Fruit fly (Drosophila melanogaster) whole organism, embryonic: ENCODE data around the gene CG13096.

ENCODE experiments used
- Ada2b ChIP-seq: fragments of 200-800 bp; sonication (Bioruptor generic); IDR thresholded peaks from 2 replicates; pipeline ENCODE4 v1.3.6; 2022; ENCODE audit warnings: missing biosample characterization, missing genetic modification characterization
- Antp ChIP-seq: fragments of 200-800 bp; sonication (Bioruptor generic); optimal IDR thresholded peaks from 3 replicates; lab custom pipeline; 2016; ENCODE audit warnings: missing biosample characterization, missing genetic modification characterization
- Asciz ChIP-seq: fragments of 200-800 bp; sonication (Bioruptor generic); optimal IDR thresholded peaks from 2 replicates; lab custom pipeline; 2017; ENCODE audit warnings: missing biosample characterization, mild to moderate bottlenecking, missing genetic modification characterization, missing genetic modification reagents
- Atf6 ChIP-seq: fragments of 200-800 bp; sonication (Bioruptor generic); IDR thresholded peaks from 2 replicates; pipeline ENCODE4 v1.3.6; 2022; ENCODE audit warnings: missing biosample characterization, missing genetic modification characterization
- CG10147 ChIP-seq: fragments of 200-800 bp; sonication (Bioruptor generic); optimal IDR thresholded peaks from 2 replicates; lab custom pipeline; 2019; ENCODE audit warnings: missing biosample characterization, mild to moderate bottlenecking, missing genetic modification characterization, moderate library complexity
- CG10321 ChIP-seq: fragments of 200-800 bp; sonication (Bioruptor generic); IDR thresholded peaks from 2 replicates; pipeline ENCODE4 v1.3.6; 2022; ENCODE audit warnings: missing biosample characterization, missing genetic modification characterization
- CG10979 ChIP-seq: fragments of 200-800 bp; sonication (Bioruptor generic); optimal IDR thresholded peaks from 2 replicates; lab custom pipeline; 2018; ENCODE audit warnings: missing biosample characterization, mild to moderate bottlenecking, missing genetic modification characterization, moderate library complexity
- CG12299 ChIP-seq: fragments of 200-800 bp; sonication (Bioruptor generic); optimal IDR thresholded peaks from 2 replicates; lab custom pipeline; 2018; ENCODE audit warnings: missing biosample characterization, mild to moderate bottlenecking, missing genetic modification characterization
- CG13123 ChIP-seq: fragments of 200-800 bp; sonication (Bioruptor generic); optimal IDR thresholded peaks from 2 replicates; lab custom pipeline; 2016; ENCODE audit warnings: missing biosample characterization, missing genetic modification characterization
- CG14050 ChIP-seq: fragments of 200-800 bp; sonication (Bioruptor generic); IDR thresholded peaks from 3 replicates; pipeline ENCODE4 v1.3.6; 2022; ENCODE audit warnings: missing biosample characterization, missing genetic modification characterization
- CG14441 ChIP-seq: fragments of 200-800 bp; sonication (Bioruptor generic); IDR thresholded peaks from 2 replicates; pipeline ENCODE4 v1.3.6; 2022; ENCODE audit warnings: missing biosample characterization, missing genetic modification characterization
- CG14710 ChIP-seq: fragments of 200-800 bp; sonication (Bioruptor generic); optimal IDR thresholded peaks from 3 replicates; lab custom pipeline; 2019; ENCODE audit warnings: missing biosample characterization, mild to moderate bottlenecking, missing genetic modification characterization, moderate library complexity
- CG15011 ChIP-seq: fragments of 200-800 bp; sonication (Bioruptor generic); optimal IDR thresholded peaks from 3 replicates; lab custom pipeline; 2018; ENCODE audit warnings: missing biosample characterization, mild to moderate bottlenecking, missing genetic modification characterization
- CG17328 ChIP-seq: fragments of 200-800 bp; sonication (Bioruptor generic); IDR thresholded peaks from 2 replicates; pipeline ENCODE4 v1.3.6; 2022; ENCODE audit warnings: missing biosample characterization, missing genetic modification characterization
- CG17359 ChIP-seq: fragments of 200-800 bp; sonication (Bioruptor generic); optimal IDR thresholded peaks from 3 replicates; lab custom pipeline; 2018; ENCODE audit warnings: missing biosample characterization, mild to moderate bottlenecking, missing genetic modification characterization, moderate library complexity
- CG17829 ChIP-seq: fragments of 200-800 bp; optimal IDR thresholded peaks from 2 replicates; lab custom pipeline; 2019; ENCODE audit warnings: missing biosample characterization, mild to moderate bottlenecking, missing genetic modification characterization, moderate library complexity
- CG17912 ChIP-seq: fragments of 200-800 bp; sonication (Bioruptor generic); optimal IDR thresholded peaks from 2 replicates; lab custom pipeline; 2018; ENCODE audit warnings: missing biosample characterization, mild to moderate bottlenecking, missing genetic modification characterization
- CG18764 ChIP-seq: fragments of 200-800 bp; sonication (Bioruptor generic); optimal IDR thresholded peaks from 3 replicates; lab custom pipeline; 2016; ENCODE audit warnings: missing biosample characterization, missing genetic modification characterization
- CG2712 ChIP-seq: fragments of 200-800 bp; optimal IDR thresholded peaks from 3 replicates; lab custom pipeline; 2019; ENCODE audit warnings: missing biosample characterization, mild to moderate bottlenecking, missing genetic modification characterization, moderate library complexity
- CG32532 ChIP-seq: fragments of 200-800 bp; sonication (Bioruptor generic); IDR thresholded peaks from 2 replicates; pipeline ENCODE4 v1.3.6; 2022; ENCODE audit warnings: missing biosample characterization, missing genetic modification characterization
- CG33557 ChIP-seq: fragments of 200-800 bp; sonication (Bioruptor generic); optimal IDR thresholded peaks from 2 replicates; lab custom pipeline; 2019; ENCODE audit warnings: missing biosample characterization, mild to moderate bottlenecking, missing genetic modification characterization, moderate library complexity
- CG6175 ChIP-seq: fragments of 200-800 bp; sonication (Bioruptor generic); IDR thresholded peaks from 3 replicates; pipeline ENCODE4 v1.3.6; 2022; ENCODE audit warnings: missing biosample characterization, missing genetic modification characterization
- CG7987 ChIP-seq: fragments of 200-800 bp; sonication (Bioruptor generic); optimal IDR thresholded peaks from 2 replicates; lab custom pipeline; 2018; ENCODE audit warnings: missing biosample characterization, mild to moderate bottlenecking, missing genetic modification characterization, moderate library complexity
- CG8478 ChIP-seq: fragments of >200 bp; optimal IDR thresholded peaks from 2 replicates; lab custom pipeline; 2018
- D19B ChIP-seq: fragments of 200-800 bp; sonication (Bioruptor generic); optimal IDR thresholded peaks from 2 replicates; lab custom pipeline; 2017; ENCODE audit warnings: missing biosample characterization, mild to moderate bottlenecking, missing genetic modification characterization
- Hmr ChIP-seq: fragments of 200-800 bp; sonication (Bioruptor generic); optimal IDR thresholded peaks from 3 replicates; lab custom pipeline; 2017; ENCODE audit warnings: mild to moderate bottlenecking, missing biosample characterization, missing genetic modification reagents, missing genetic modification characterization
- Hr3 ChIP-seq: fragments of 200-800 bp; sonication (Bioruptor generic); optimal IDR thresholded peaks from 3 replicates; lab custom pipeline; 2016; ENCODE audit warnings: missing biosample characterization, missing genetic modification characterization
- Hsf ChIP-seq: fragments of 200-800 bp; sonication (Bioruptor generic); optimal IDR thresholded peaks from 3 replicates; lab custom pipeline; 2016; ENCODE audit warnings: missing biosample characterization, missing genetic modification characterization
- Lpt ChIP-seq: fragments of >200 bp; optimal IDR thresholded peaks from 2 replicates; lab custom pipeline; 2018; ENCODE audit warnings: missing biosample characterization, missing genetic modification characterization
- MTF-1 ChIP-seq: fragments of 200-800 bp; sonication (Bioruptor generic); optimal IDR thresholded peaks from 2 replicates; lab custom pipeline; 2018; ENCODE audit warnings: missing biosample characterization, mild to moderate bottlenecking, missing genetic modification characterization, borderline replicate concordance
- NFAT ChIP-seq: fragments of 200-800 bp; sonication (Bioruptor generic); IDR thresholded peaks from 2 replicates; pipeline ENCODE4 v1.3.6; 2022; ENCODE audit warnings: missing biosample characterization, missing genetic modification characterization
- Nf-YA ChIP-seq: fragments of 200-800 bp; sonication (Bioruptor generic); IDR thresholded peaks from 2 replicates; pipeline ENCODE4 v1.3.6; 2022; ENCODE audit warnings: missing biosample characterization, missing genetic modification characterization
- Oaz ChIP-seq: fragments of 200-800 bp; sonication (Bioruptor generic); IDR thresholded peaks from 2 replicates; pipeline ENCODE4 v1.3.6; 2022; ENCODE audit warnings: missing biosample characterization, missing genetic modification characterization
- Side ChIP-seq: fragments of 200-800 bp; sonication (Bioruptor generic); optimal IDR thresholded peaks from 2 replicates; lab custom pipeline; 2016; ENCODE audit warnings: missing biosample characterization, missing genetic modification characterization
- ac ChIP-seq: fragments of 200-800 bp; sonication (Bioruptor generic); optimal IDR thresholded peaks from 3 replicates; lab custom pipeline; 2017; ENCODE audit warnings: missing biosample characterization, mild to moderate bottlenecking, missing genetic modification characterization
- al ChIP-seq: fragments of 200-800 bp; sonication (Bioruptor generic); IDR thresholded peaks from 2 replicates; pipeline ENCODE4 v1.3.6; 2022; ENCODE audit warnings: missing biosample characterization, missing genetic modification characterization
- bcd ChIP-seq: fragments of 200-800 bp; sonication (Bioruptor generic); optimal IDR thresholded peaks from 2 replicates; lab custom pipeline; 2017; ENCODE audit warnings: missing biosample characterization, mild to moderate bottlenecking, missing genetic modification characterization
- br ChIP-seq: fragments of >200 bp; optimal IDR thresholded peaks from 2 replicates; lab custom pipeline; 2017
- cad ChIP-seq: fragments of >200 bp; optimal IDR thresholded peaks from 2 replicates; lab custom pipeline; 2017; ENCODE audit warnings: missing biosample characterization, missing genetic modification characterization
- crp ChIP-seq, 2 experiments: fragments of 200-800 bp; sonication (Bioruptor generic); optimal IDR thresholded peaks; 2 replicates in 1 of 2; 3 replicates in 1 of 2; lab custom pipeline; 2017; ENCODE audit warnings: missing biosample characterization in 2 of 2, missing genetic modification characterization in 2 of 2, mild to moderate bottlenecking in 1 of 2, moderate library complexity in 1 of 2
- disco-r ChIP-seq: fragments of 200-800 bp; sonication (Bioruptor generic); optimal IDR thresholded peaks from 2 replicates; lab custom pipeline; 2016; ENCODE audit warnings: missing biosample characterization, missing genetic modification characterization
- gsb-n ChIP-seq: fragments of 200-800 bp; sonication (Bioruptor generic); optimal IDR thresholded peaks from 3 replicates; lab custom pipeline; 2018; ENCODE audit warnings: missing biosample characterization, mild to moderate bottlenecking, missing genetic modification characterization
- ind ChIP-seq: fragments of 200-800 bp; sonication (Bioruptor generic); optimal IDR thresholded peaks from 3 replicates; lab custom pipeline; 2016; ENCODE audit warnings: missing biosample characterization, missing genetic modification characterization
- klu ChIP-seq: fragments of 200-800 bp; sonication (Bioruptor generic); IDR thresholded peaks from 2 replicates; pipeline ENCODE4 v1.3.6; 2022; ENCODE audit warnings: missing biosample characterization, missing genetic modification characterization
- mam ChIP-seq: fragments of 200-800 bp; sonication (Bioruptor generic); optimal IDR thresholded peaks from 3 replicates; lab custom pipeline; 2016; ENCODE audit warnings: missing biosample characterization, missing genetic modification characterization
- org-1 ChIP-seq: fragments of 200-800 bp; sonication (Bioruptor generic); optimal IDR thresholded peaks from 2 replicates; lab custom pipeline; 2017; ENCODE audit warnings: missing biosample characterization, missing genetic modification characterization
- rib ChIP-seq: fragments of 200-800 bp; sonication (Bioruptor generic); IDR thresholded peaks from 2 replicates; pipeline ENCODE4 v1.3.6; 2022; ENCODE audit warnings: missing biosample characterization, missing genetic modification characterization
- ro ChIP-seq: fragments of 200-800 bp; sonication (Bioruptor generic); IDR thresholded peaks from 2 replicates; pipeline ENCODE4 v1.3.6; 2022; ENCODE audit warnings: missing biosample characterization, missing genetic modification characterization
- sc ChIP-seq, 3 experiments: fragments of >200 bp in 2 of 3; fragments of 200-800 bp in 1 of 3; sonication (Bioruptor generic) in 1 of 3; optimal IDR thresholded peaks; 2 replicates in 2 of 3; 3 replicates in 1 of 3; lab custom pipeline; 2017; ENCODE audit warnings: mild to moderate bottlenecking in 1 of 3, missing biosample characterization in 1 of 3, missing genetic modification characterization in 1 of 3, missing genetic modification reagents in 1 of 3
- ttk ChIP-seq: fragments of 200-800 bp; sonication (Bioruptor generic); IDR thresholded peaks from 2 replicates; pipeline ENCODE4 v2.1.2; 2022; ENCODE audit warnings: missing biosample characterization, missing genetic modification characterization
- yki ChIP-seq: fragments of >200 bp; optimal IDR thresholded peaks from 3 replicates; lab custom pipeline; 2018
- zen ChIP-seq: fragments of 200-800 bp; sonication (Bioruptor generic); optimal IDR thresholded peaks from 3 replicates; lab custom pipeline; 2018; ENCODE audit warnings: missing biosample characterization, mild to moderate bottlenecking, missing genetic modification characterization, moderate library complexity

Gene CG13096

dm6 chr2L:8514748-8515147 lies 3.1 kb upstream of the CG13096 start, which contains the start of the genes CG13097 and PIG-U (continued):
- TF ChIP-seq CG6175 (GFP tag; lab: Robert Waterston, UW) (0 out of 3 replicates have a peak, but pooled peaks have one; percentile 41), sc (optimal IDR thresholded peaks at IDR 0.05; lab: Kevin White, UChicago) (no peak), sc (GFP tag; optimal IDR thresholded peaks at IDR 0.05; lab: Kevin White, UChicago) (no peak), CG33557 (GFP tag; lab: Kevin White, UChicago) (peak; percentile 80), CG17359 (tag; lab: Kevin White, UChicago) (peak; percentile 74), MTF-1 (GFP tag; lab: Kevin White, UChicago) (no peak), CG12299 (peak; percentile 69), Side (GFP tag; lab: Kevin White, UChicago) (peak; percentile 68), CG8478 (no peak), D19B (GFP tag; lab: Kevin White, UChicago) (peak; percentile 46), Oaz (GFP tag; lab: Robert Waterston, UW) (peak; percentile 46; the same call in 1 of the 2 replicates), CG10979 (tag; lab: Kevin White, UChicago) (peak; percentile 72), disco-r (GFP tag; lab: Kevin White, UChicago) (peak; percentile 30), Hsf (GFP tag; lab: Kevin White, UChicago) (peak; percentile 81), CG17829 (tag; lab: Kevin White, UChicago) (peak; percentile 90), Atf6 (GFP tag; lab: Robert Waterston, UW) (peak; percentile 85), ro (GFP tag; lab: Robert Waterston, UW) (no peak), ind (GFP tag; lab: Kevin White, UChicago) (peak; percentile 87), Asciz (GFP tag; lab: Kevin White, UChicago) (no peak), cad (GFP tag; lab: Kevin White, UChicago) (no peak), CG32532 (GFP tag; lab: Robert Waterston, UW) (peak; percentile 83), yki (lab: Kevin White, UChicago) (no peak), NFAT (peak; percentile 66), ttk (GFP tag; lab: Robert Waterston, UW) (peak; percentile 50), CG17912 (no peak), crp (GFP tag; optimal IDR thresholded peaks at IDR 0.05; lab: Kevin White, UChicago) (peak; percentile 22 to 88), Ada2b (GFP tag; lab: Robert Waterston, UW) (peak; percentile 82), CG15011 (GFP tag; lab: Kevin White, UChicago) (no peak), rib (GFP tag; lab: Robert Waterston, UW) (peak; percentile 68), CG10321 (GFP tag; lab: Robert Waterston, UW) (peak; percentile 40; the same call in 1 of the 2 replicates), klu (GFP tag; lab: Robert Waterston, UW) (peak; percentile 67; the same call in 1 of the 2 replicates), Hmr (GFP tag; lab: Kevin White, UChicago) (no peak), CG18764 (GFP tag; lab: Kevin White, UChicago) (peak; percentile 76), org-1 (peak; percentile 24), CG14441 (GFP tag; lab: Robert Waterston, UW) (peak; percentile 76), Lpt (GFP tag; lab: Kevin White, UChicago) (no peak), CG10147 (GFP tag; lab: Kevin White, UChicago) (peak; percentile 80), CG7987 (GFP tag; lab: Kevin White, UChicago) (peak; percentile 54), al (peak; percentile 80), CG13123 (peak; percentile 63), gsb-n (tag; lab: Kevin White, UChicago) (no peak), Nf-YA (peak; percentile 68; the same call in 1 of the 2 replicates), zen (tag; lab: Kevin White, UChicago) (peak; percentile 78), CG2712 (tag; lab: Kevin White, UChicago) (peak; percentile 90), CG17328 (peak; percentile 81), Hr3 (GFP tag; lab: Kevin White, UChicago) (peak; percentile 77), Antp (peak; percentile 64), ac (GFP tag; lab: Kevin White, UChicago) (peak; percentile 1), bcd (GFP tag; lab: Kevin White, UChicago) (no peak), CG14710 (peak; percentile 89), br (lab: Kevin White, UChicago) (no peak), mam (GFP tag; lab: Kevin White, UChicago) (peak; percentile 86), CG14050 (GFP tag; lab: Robert Waterston, UW) (peak; percentile 72; the same call in 2 of the 3 replicates)
